2 fruit fly cellular contexts compared by ENCODE assay signal in the genomic region with DNA sequence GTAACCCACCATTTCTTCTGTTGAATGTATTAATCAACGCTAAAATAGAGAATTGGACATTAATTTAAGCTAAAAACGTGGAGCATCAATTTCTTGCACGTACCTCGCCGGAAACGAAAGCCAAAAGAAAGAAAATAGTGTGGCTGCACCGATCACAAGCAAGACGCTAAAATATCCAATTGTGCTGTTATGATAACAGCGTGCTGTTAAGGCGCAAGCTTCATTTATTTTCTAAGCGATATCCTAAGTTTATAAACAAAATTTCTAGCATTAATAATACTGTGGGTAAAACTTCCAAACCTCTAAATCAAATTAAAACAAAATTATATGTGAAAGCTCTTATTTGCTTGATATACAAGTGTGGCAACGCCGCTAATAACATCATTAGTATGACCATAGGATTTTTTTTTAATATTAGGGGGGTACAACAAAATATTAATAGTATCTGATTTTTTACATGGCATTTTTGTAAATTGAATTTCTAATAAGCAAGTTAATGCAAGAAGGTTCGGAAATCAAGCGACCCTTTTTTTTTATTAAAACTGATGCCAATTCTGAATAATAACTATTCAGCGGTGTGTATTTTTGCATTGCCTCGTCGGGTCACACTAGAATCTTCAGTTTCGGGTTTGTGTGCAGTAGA.
A peak's percentile ranks its signal among the peaks of the same experiment; 100 is the strongest.
TF ChIP-seq lines count a peak whose summit lies in the region.

A gene (minus strand): TSS at position 135 of the 643 bp plus-strand sequence.
A gene (plus strand): TSS at position 412 of the 643 bp plus-strand sequence.

TF ChIP-seq in whole organism, embryonic, 481 proteins besides CTCF, POLR2A, EP300 and RAD21 (continued from another document and continues in another):
- TF ChIP-seq CG31441 (GFP tag; IDR thresholded peaks at IDR 0.05; lab: Robert Waterston, UW) (peak; percentile 75), CG14014 (GFP tag; IDR thresholded peaks at IDR 0.05; lab: Robert Waterston, UW) (peak; percentile 38), CG15269 (tag; optimal IDR thresholded peaks at IDR 0.05; lab: Kevin White, UChicago) (peak; percentile 63), HLH3B (GFP tag; IDR thresholded peaks at IDR 0.05; lab: Robert Waterston, UW) (no peak), Ravus (GFP tag; IDR thresholded peaks at IDR 0.05; lab: Robert Waterston, UW) (no peak), CG8924 (tag; optimal IDR thresholded peaks at IDR 0.05; lab: Kevin White, UChicago) (peak; percentile 78), yki (optimal IDR thresholded peaks at IDR 0.05; lab: Kevin White, UChicago) (no peak), Bgb (GFP tag; IDR thresholded peaks at IDR 0.05; lab: Robert Waterston, UW; ENCODE audit: partially characterized antibody) (no peak; the same call in none of the 2 replicates), cwo (GFP tag; optimal IDR thresholded peaks at IDR 0.05; lab: Kevin White, UChicago) (peak; percentile 23), chm (GFP tag; IDR thresholded peaks at IDR 0.05; lab: Robert Waterston, UW) (peak; percentile 76), trem (tag; optimal IDR thresholded peaks at IDR 0.05; lab: Kevin White, UChicago) (peak; percentile 79), sna (GFP tag; IDR thresholded peaks at IDR 0.05; lab: Robert Waterston, UW; ENCODE audit: partially characterized antibody) (no peak), CG6813 (GFP tag; optimal IDR thresholded peaks at IDR 0.05; lab: Kevin White, UChicago) (peak; percentile 71), sd (tag; optimal IDR thresholded peaks at IDR 0.05; lab: Kevin White, UChicago) (no peak), CG8765 (GFP tag; IDR thresholded peaks at IDR 0.05; lab: Robert Waterston, UW) (no peak), Med (GFP tag; lab: Kevin White, UChicago) (peak; percentile 98), gcm2 (GFP tag; optimal IDR thresholded peaks at IDR 0.05; lab: Kevin White, UChicago) (peak; percentile 66), CG7839 (tag; optimal IDR thresholded peaks at IDR 0.05; lab: Kevin White, UChicago) (peak; percentile 55), CG6175 (GFP tag; IDR thresholded peaks at IDR 0.05; lab: Robert Waterston, UW) (no peak), CG4424 (GFP tag; optimal IDR thresholded peaks at IDR 0.05; lab: Kevin White, UChicago) (peak; percentile 72), kni (GFP tag; optimal IDR thresholded peaks at IDR 0.05; lab: Kevin White, UChicago) (peak; percentile 55), CG10147 (GFP tag; optimal IDR thresholded peaks at IDR 0.05; lab: Kevin White, UChicago) (peak; percentile 50), C15 (GFP tag; IDR thresholded peaks at IDR 0.05; lab: Robert Waterston, UW) (no peak), CG4404 (GFP tag; IDR thresholded peaks at IDR 0.05; lab: Robert Waterston, UW) (peak; percentile 55), Pdp1 (GFP tag; optimal IDR thresholded peaks at IDR 0.05; lab: Kevin White, UChicago) (peak; percentile 53 to 57), Mes4 (GFP tag; optimal IDR thresholded peaks at IDR 0.05; lab: Kevin White, UChicago) (peak; percentile 83), CG8290 (GFP tag; optimal IDR thresholded peaks at IDR 0.05; lab: Kevin White, UChicago) (peak; percentile 56), CG8290 (tag; optimal IDR thresholded peaks at IDR 0.05; lab: Kevin White, UChicago) (peak; percentile 11 to 86), CG2116 (GFP tag; optimal IDR thresholded peaks at IDR 0.05; lab: Kevin White, UChicago) (peak; percentile 79), pan (optimal IDR thresholded peaks at IDR 0.05; lab: Kevin White, UChicago) (no peak), pan (GFP tag; optimal IDR thresholded peaks at IDR 0.05 in 1 of 2, IDR thresholded peaks at IDR 0.05 in 1 of 2) (peak in 1 of 2 experiments; percentile 8), h (optimal IDR thresholded peaks at IDR 0.05; lab: Kevin White, UChicago) (no peak), CG12236 (GFP tag; optimal IDR thresholded peaks at IDR 0.05; lab: Kevin White, UChicago) (peak; percentile 70), ato (GFP tag; IDR thresholded peaks at IDR 0.05; lab: Robert Waterston, UW; ENCODE audit: partially characterized antibody) (no peak), CG9437 (GFP tag; optimal IDR thresholded peaks at IDR 0.05; lab: Kevin White, UChicago) (peak; percentile 50), dysf (GFP tag; IDR thresholded peaks at IDR 0.05; lab: Robert Waterston, UW) (no peak; the same call in 1 of the 3 replicates), NK7.1 (GFP tag; optimal IDR thresholded peaks at IDR 0.05; lab: Kevin White, UChicago) (peak; percentile 55), stwl (tag; optimal IDR thresholded peaks at IDR 0.05; lab: Kevin White, UChicago) (peak; percentile 81), CG1602 (GFP tag; optimal IDR thresholded peaks at IDR 0.05; lab: Kevin White, UChicago) (peak; percentile 55), ranshi (GFP tag; IDR thresholded peaks at IDR 0.05; lab: Robert Waterston, UW) (peak; percentile 57), CG12769 (tag; optimal IDR thresholded peaks at IDR 0.05; lab: Kevin White, UChicago) (no peak), CG18476 (GFP tag; optimal IDR thresholded peaks at IDR 0.05; lab: Kevin White, UChicago) (peak; percentile 78), wdn (GFP tag; IDR thresholded peaks at IDR 0.05; lab: Robert Waterston, UW) (peak; percentile 53), oc (tag; optimal IDR thresholded peaks at IDR 0.05; lab: Kevin White, UChicago) (no peak), D19B (GFP tag; optimal IDR thresholded peaks at IDR 0.05; lab: Kevin White, UChicago) (peak; percentile 34), wek (GFP tag; optimal IDR thresholded peaks at IDR 0.05; lab: Kevin White, UChicago) (peak; percentile 87), CG4820 (GFP tag; optimal IDR thresholded peaks at IDR 0.05; lab: Kevin White, UChicago) (peak; percentile 46), CG6683 (GFP tag; optimal IDR thresholded peaks at IDR 0.05; lab: Kevin White, UChicago) (peak; percentile 47), bbx (GFP tag; IDR thresholded peaks at IDR 0.05; lab: Robert Waterston, UW; ENCODE audit: partially characterized antibody) (no peak; the same call in 1 of the 2 replicates), CrebB (tag; optimal IDR thresholded peaks at IDR 0.05; lab: Kevin White, UChicago) (peak; percentile 73), dpn (GFP tag; optimal IDR thresholded peaks at IDR 0.05; lab: Kevin White, UChicago) (peak; percentile 51 to 75), CG32767 (GFP tag; IDR thresholded peaks at IDR 0.05; lab: Robert Waterston, UW) (no peak; the same call in 1 of the 2 replicates), Lhr (GFP tag; optimal IDR thresholded peaks at IDR 0.05; lab: Kevin White, UChicago) (peak; percentile 76), Hey (tag; optimal IDR thresholded peaks at IDR 0.05; lab: Kevin White, UChicago) (peak; percentile 63), lola (GFP tag; optimal IDR thresholded peaks at IDR 0.05; lab: Kevin White, UChicago) (peak in 1 of 3 experiments; percentile 50), CG17186 (GFP tag; optimal IDR thresholded peaks at IDR 0.05; lab: Kevin White, UChicago) (peak; percentile 100), sens-2 (GFP tag; IDR thresholded peaks at IDR 0.05; lab: Robert Waterston, UW) (peak; percentile 68), ttk (GFP tag; IDR thresholded peaks at IDR 0.05; lab: Robert Waterston, UW) (peak; percentile 23; the same call in 1 of the 2 replicates), ewg (GFP tag; optimal IDR thresholded peaks at IDR 0.05; lab: Kevin White, UChicago) (peak; percentile 42), dan (GFP tag; IDR thresholded peaks at IDR 0.05; lab: Robert Waterston, UW) (no peak), CG8281 (tag; optimal IDR thresholded peaks at IDR 0.05; lab: Kevin White, UChicago) (peak; percentile 7)

TF ChIP-seq in whole organism, prepupa, 60 proteins besides CTCF, POLR2A, EP300 and RAD21 (continued from another document):
- peak; percentile 20 for TF ChIP-seq CG11902 (GFP tag; optimal IDR thresholded peaks at IDR 0.05; lab: Kevin White, UChicago)
